ENCODE assay signal across 1 fruit fly cellular context in genomic region chr3R:9869954-9870353, dm6.
TF ChIP-seq lines count a peak whose summit lies in the region.

No protein-coding gene starts in this region.

TF ChIP-seq in whole organism, embryonic, 481 proteins besides CTCF, POLR2A, EP300 and RAD21 (continued from another document and continues in another):
- TF ChIP-seq Nf-YA (GFP tag; IDR thresholded peaks at IDR 0.05; lab: Robert Waterston, UW) (0 out of 2 replicates have a peak, but pooled peaks have one; percentile 32), Drgx (GFP tag; IDR thresholded peaks at IDR 0.05; lab: Robert Waterston, UW) (no peak), MTF-1 (GFP tag; optimal IDR thresholded peaks at IDR 0.05; lab: Kevin White, UChicago; ENCODE audit: borderline replicate concordance) (peak; percentile 82), tna (GFP tag; IDR thresholded peaks at IDR 0.05; lab: Robert Waterston, UW; ENCODE audit: partially characterized antibody) (no peak), CG11695 (GFP tag; IDR thresholded peaks at IDR 0.05; lab: Robert Waterston, UW) (no peak; the same call in 2 of the 3 replicates), corto (GFP tag; optimal IDR thresholded peaks at IDR 0.05; lab: Kevin White, UChicago) (no peak), Doc2 (GFP tag; IDR thresholded peaks at IDR 0.05; lab: Robert Waterston, UW) (no peak), grn (GFP tag; optimal IDR thresholded peaks at IDR 0.05; lab: Kevin White, UChicago) (peak; percentile 60), CG6854 (GFP tag; optimal IDR thresholded peaks at IDR 0.05; lab: Kevin White, UChicago) (no peak), tap (tag; optimal IDR thresholded peaks at IDR 0.05; lab: Kevin White, UChicago) (no peak), zen2 (GFP tag; IDR thresholded peaks at IDR 0.05; lab: Robert Waterston, UW; ENCODE audit: partially characterized antibody) (no peak), CG12659 (GFP tag; optimal IDR thresholded peaks at IDR 0.05; lab: Kevin White, UChicago) (no peak), sug (tag; optimal IDR thresholded peaks at IDR 0.05; lab: Kevin White, UChicago) (no peak), Ssrp (tag; optimal IDR thresholded peaks at IDR 0.05; lab: Kevin White, UChicago) (no peak), H15 (GFP tag; IDR thresholded peaks at IDR 0.05; lab: Robert Waterston, UW) (no peak), dpn (GFP tag; optimal IDR thresholded peaks at IDR 0.05; lab: Kevin White, UChicago) (no peak), az2 (GFP tag; optimal IDR thresholded peaks at IDR 0.05; lab: Kevin White, UChicago) (no peak), Dad (GFP tag; optimal IDR thresholded peaks at IDR 0.05; lab: Kevin White, UChicago) (peak; percentile 43), usp (GFP tag; optimal IDR thresholded peaks at IDR 0.05; lab: Kevin White, UChicago) (no peak), mld (GFP tag; IDR thresholded peaks at IDR 0.05; lab: Robert Waterston, UW; ENCODE audit: partially characterized antibody) (no peak), Xrp1 (GFP tag; IDR thresholded peaks at IDR 0.05; lab: Robert Waterston, UW) (peak; percentile 81), hbn (GFP tag; IDR thresholded peaks at IDR 0.05; lab: Robert Waterston, UW; ENCODE audit: partially characterized antibody) (no peak), zfh1 (GFP tag; IDR thresholded peaks at IDR 0.05; lab: Robert Waterston, UW) (peak; percentile 54; the same call in 2 of the 3 replicates), Sin3A (optimal IDR thresholded peaks at IDR 0.05; lab: Kevin White, UChicago) (no peak), Optix (GFP tag; IDR thresholded peaks at IDR 0.05; lab: Robert Waterston, UW) (no peak), CG9932 (GFP tag; IDR thresholded peaks at IDR 0.05; lab: Robert Waterston, UW) (no peak), oc (tag; optimal IDR thresholded peaks at IDR 0.05; lab: Kevin White, UChicago) (peak; percentile 43), CG7357 (GFP tag; IDR thresholded peaks at IDR 0.05; lab: Robert Waterston, UW) (no peak), Dbx (GFP tag; IDR thresholded peaks at IDR 0.05; lab: Robert Waterston, UW) (no peak), CG1832 (GFP tag; optimal IDR thresholded peaks at IDR 0.05; lab: Kevin White, UChicago) (no peak), CG17186 (GFP tag; optimal IDR thresholded peaks at IDR 0.05; lab: Kevin White, UChicago) (peak; percentile 44), CG34376 (GFP tag; optimal IDR thresholded peaks at IDR 0.05; lab: Kevin White, UChicago) (no peak), E2f1 (GFP tag; IDR thresholded peaks at IDR 0.05; lab: Robert Waterston, UW) (peak; percentile 32; the same call in 1 of the 2 replicates), mirr (GFP tag; optimal IDR thresholded peaks at IDR 0.05; lab: Kevin White, UChicago) (no peak), CG4617 (GFP tag; optimal IDR thresholded peaks at IDR 0.05; lab: Kevin White, UChicago; ENCODE audit: borderline replicate concordance) (no peak), ase (GFP tag; IDR thresholded peaks at IDR 0.05; lab: Robert Waterston, UW) (no peak; the same call in 2 of the 3 replicates), al (GFP tag; IDR thresholded peaks at IDR 0.05; lab: Robert Waterston, UW) (no peak), CG8290 (GFP tag; optimal IDR thresholded peaks at IDR 0.05; lab: Kevin White, UChicago) (peak; percentile 48), CG8290 (tag; optimal IDR thresholded peaks at IDR 0.05; lab: Kevin White, UChicago) (peak; percentile 26 to 49), Hsf (GFP tag; optimal IDR thresholded peaks at IDR 0.05; lab: Kevin White, UChicago) (no peak), NK7.1 (GFP tag; optimal IDR thresholded peaks at IDR 0.05; lab: Kevin White, UChicago) (peak; percentile 34), CG9609 (GFP tag; optimal IDR thresholded peaks at IDR 0.05; lab: Kevin White, UChicago) (no peak), CG4404 (GFP tag; IDR thresholded peaks at IDR 0.05; lab: Robert Waterston, UW) (no peak), GATAe (GFP tag; conservative IDR thresholded peaks at IDR 0.05; lab: Robert Waterston, UW) (no peak), Abd-B (GFP tag; optimal IDR thresholded peaks at IDR 0.05; lab: Kevin White, UChicago) (no peak), prd (optimal IDR thresholded peaks at IDR 0.05; lab: Kevin White, UChicago) (no peak), prd (GFP tag; IDR thresholded peaks at IDR 0.05; lab: Robert Waterston, UW) (no peak), TFAM (GFP tag; optimal IDR thresholded peaks at IDR 0.05; lab: Kevin White, UChicago) (peak; percentile 51), gem (tag; optimal IDR thresholded peaks at IDR 0.05; lab: Kevin White, UChicago) (peak; percentile 26), shn (GFP tag; optimal IDR thresholded peaks at IDR 0.05; lab: Kevin White, UChicago) (peak; percentile 3), Dll (GFP tag; IDR thresholded peaks at IDR 0.05; lab: Robert Waterston, UW; ENCODE audit: partially characterized antibody) (no peak), disco-r (GFP tag; optimal IDR thresholded peaks at IDR 0.05; lab: Kevin White, UChicago) (no peak), CG7839 (tag; optimal IDR thresholded peaks at IDR 0.05; lab: Kevin White, UChicago) (no peak), CG11696 (GFP tag; IDR thresholded peaks at IDR 0.05; lab: Robert Waterston, UW) (no peak), NfI (GFP tag; optimal IDR thresholded peaks at IDR 0.05; lab: Kevin White, UChicago) (no peak), CG11456 (GFP tag; IDR thresholded peaks at IDR 0.05; lab: Robert Waterston, UW) (no peak), CG10431 (GFP tag; optimal IDR thresholded peaks at IDR 0.05; lab: Kevin White, UChicago) (peak; percentile 42), fd64A (GFP tag; optimal IDR thresholded peaks at IDR 0.05; lab: Kevin White, UChicago) (peak; percentile 94), nerfin-1 (tag; optimal IDR thresholded peaks at IDR 0.05; lab: Kevin White, UChicago) (peak; percentile 52), CkIIα-i1 (GFP tag; IDR thresholded peaks at IDR 0.05; lab: Robert Waterston, UW) (no peak), eve (GFP tag; optimal IDR thresholded peaks at IDR 0.05; lab: Kevin White, UChicago) (no peak), Nf-YC (tag; optimal IDR thresholded peaks at IDR 0.05; lab: Kevin White, UChicago) (no peak), Dip2 (GFP tag; IDR thresholded peaks at IDR 0.05; lab: Robert Waterston, UW) (no peak), Hr51 (GFP tag; optimal IDR thresholded peaks at IDR 0.05; lab: Kevin White, UChicago) (peak in 1 of 2 experiments; percentile 49), CG5180 (GFP tag; optimal IDR thresholded peaks at IDR 0.05; lab: Kevin White, UChicago) (peak; percentile 38), Bteb2 (GFP tag; optimal IDR thresholded peaks at IDR 0.05; lab: Kevin White, UChicago) (no peak), br (optimal IDR thresholded peaks at IDR 0.05; lab: Kevin White, UChicago) (no peak), CG3838 (GFP tag; optimal IDR thresholded peaks at IDR 0.05; lab: Kevin White, UChicago) (peak; percentile 11), Atf-2 (GFP tag; optimal IDR thresholded peaks at IDR 0.05; lab: Kevin White, UChicago) (peak; percentile 5), CG1602 (GFP tag; optimal IDR thresholded peaks at IDR 0.05; lab: Kevin White, UChicago) (peak; percentile 20), Lim3 (GFP tag; IDR thresholded peaks at IDR 0.05; lab: Robert Waterston, UW) (no peak), Jarid2 (GFP tag; optimal IDR thresholded peaks at IDR 0.05; lab: Kevin White, UChicago) (no peak), CG18619 (GFP tag; optimal IDR thresholded peaks at IDR 0.05; lab: Kevin White, UChicago) (peak; percentile 12), Gug (GFP tag; IDR thresholded peaks at IDR 0.05; lab: Robert Waterston, UW) (no peak; the same call in 3 of the 4 replicates), CG12769 (tag; optimal IDR thresholded peaks at IDR 0.05; lab: Kevin White, UChicago) (peak; percentile 11), HHEX (GFP tag; optimal IDR thresholded peaks at IDR 0.05; lab: Kevin White, UChicago) (peak; percentile 38), CG17829 (tag; optimal IDR thresholded peaks at IDR 0.05; lab: Kevin White, UChicago) (no peak), CG3995 (GFP tag; optimal IDR thresholded peaks at IDR 0.05; lab: Kevin White, UChicago) (no peak), Neu2 (GFP tag; optimal IDR thresholded peaks at IDR 0.05; lab: Kevin White, UChicago; ENCODE audit: borderline replicate concordance) (no peak), YL-1 (GFP tag; optimal IDR thresholded peaks at IDR 0.05; lab: Kevin White, UChicago) (peak; percentile 55), pita (GFP tag; optimal IDR thresholded peaks at IDR 0.05; lab: Kevin White, UChicago) (no peak), gcm (GFP tag; optimal IDR thresholded peaks at IDR 0.05; lab: Kevin White, UChicago) (peak; percentile 53), danr (GFP tag; IDR thresholded peaks at IDR 0.05; lab: Robert Waterston, UW) (no peak), Bdp1 (GFP tag; optimal IDR thresholded peaks at IDR 0.05; lab: Kevin White, UChicago) (peak; percentile 55), CG7556 (GFP tag; optimal IDR thresholded peaks at IDR 0.05; lab: Kevin White, UChicago) (peak; percentile 44), D19A (tag; optimal IDR thresholded peaks at IDR 0.05; lab: Kevin White, UChicago) (peak; percentile 3), CG12744 (GFP tag; optimal IDR thresholded peaks at IDR 0.05; lab: Kevin White, UChicago) (no peak), dmrt11E (tag; optimal IDR thresholded peaks at IDR 0.05; lab: Kevin White, UChicago) (peak; percentile 80), CG17568 (GFP tag; optimal IDR thresholded peaks at IDR 0.05; lab: Kevin White, UChicago) (peak; percentile 68), Chrac-16 (GFP tag; optimal IDR thresholded peaks at IDR 0.05; lab: Kevin White, UChicago) (no peak), CG2889 (GFP tag; IDR thresholded peaks at IDR 0.05; lab: Robert Waterston, UW) (no peak), CG1024 (GFP tag; IDR thresholded peaks at IDR 0.05; lab: Robert Waterston, UW) (no peak), Med (GFP tag; lab: Kevin White, UChicago) (peak; percentile 92), chm (GFP tag; IDR thresholded peaks at IDR 0.05; lab: Robert Waterston, UW) (peak; percentile 72; the same call in 1 of the 2 replicates), CG5245 (GFP tag; optimal IDR thresholded peaks at IDR 0.05; lab: Kevin White, UChicago) (no peak), stwl (tag; optimal IDR thresholded peaks at IDR 0.05; lab: Kevin White, UChicago) (peak; percentile 31), ham (GFP tag; IDR thresholded peaks at IDR 0.05; lab: Robert Waterston, UW) (no peak), CG13775 (GFP tag; optimal IDR thresholded peaks at IDR 0.05; lab: Kevin White, UChicago) (no peak), Lpt (GFP tag; optimal IDR thresholded peaks at IDR 0.05; lab: Kevin White, UChicago) (no peak), ato (GFP tag; IDR thresholded peaks at IDR 0.05; lab: Robert Waterston, UW; ENCODE audit: partially characterized antibody) (no peak), CG15479 (GFP tag; optimal IDR thresholded peaks at IDR 0.05; lab: Kevin White, UChicago) (peak; percentile 65), CG14860 (GFP tag; IDR thresholded peaks at IDR 0.05; lab: Robert Waterston, UW; ENCODE audit: partially characterized antibody) (no peak), CG13894 (tag; optimal IDR thresholded peaks at IDR 0.05; lab: Kevin White, UChicago) (no peak), zfh2 (GFP tag; optimal IDR thresholded peaks at IDR 0.05; lab: Kevin White, UChicago) (no peak), HLH54F (GFP tag; optimal IDR thresholded peaks at IDR 0.05; lab: Kevin White, UChicago) (no peak), crp (GFP tag; optimal IDR thresholded peaks at IDR 0.05; lab: Kevin White, UChicago) (no peak), dysf (GFP tag; IDR thresholded peaks at IDR 0.05; lab: Robert Waterston, UW) (peak; percentile 5; the same call in 1 of the 3 replicates), CG3065 (GFP tag; optimal IDR thresholded peaks at IDR 0.05; lab: Kevin White, UChicago) (peak; percentile 10), Oli (tag; optimal IDR thresholded peaks at IDR 0.05; lab: Kevin White, UChicago) (no peak), CG6765 (GFP tag; optimal IDR thresholded peaks at IDR 0.05; lab: Kevin White, UChicago) (no peak), CG1603 (tag; optimal IDR thresholded peaks at IDR 0.05; lab: Kevin White, UChicago) (peak; percentile 91), ERR (GFP tag; optimal IDR thresholded peaks at IDR 0.05; lab: Kevin White, UChicago) (peak; percentile 15), CG17359 (tag; optimal IDR thresholded peaks at IDR 0.05; lab: Kevin White, UChicago) (peak; percentile 70), Hmr (GFP tag; optimal IDR thresholded peaks at IDR 0.05; lab: Kevin White, UChicago) (peak; percentile 16), stc (GFP tag; IDR thresholded peaks at IDR 0.05; lab: Robert Waterston, UW) (peak; percentile 52; the same call in 1 of the 2 replicates), so (GFP tag; IDR thresholded peaks at IDR 0.05; lab: Robert Waterston, UW) (0 out of 3 replicates have a peak, but pooled peaks have one; percentile 21), CG16779 (GFP tag; IDR thresholded peaks at IDR 0.05; lab: Robert Waterston, UW) (no peak), lov (optimal IDR thresholded peaks at IDR 0.05; lab: Kevin White, UChicago) (no peak), lov (GFP tag; IDR thresholded peaks at IDR 0.05; lab: Robert Waterston, UW) (no peak), CG11398 (GFP tag; optimal IDR thresholded peaks at IDR 0.05; lab: Kevin White, UChicago) (peak; percentile 78), CG9727 (GFP tag; optimal IDR thresholded peaks at IDR 0.05; lab: Kevin White, UChicago) (peak; percentile 88), CG17361 (GFP tag; IDR thresholded peaks at IDR 0.05; lab: Robert Waterston, UW) (peak; percentile 42; the same call in 2 of the 3 replicates), Deaf1 (tag; optimal IDR thresholded peaks at IDR 0.05; lab: Kevin White, UChicago) (no peak), Eip74EF (GFP tag; optimal IDR thresholded peaks at IDR 0.05; lab: Kevin White, UChicago) (peak in 1 of 2 experiments; percentile 34), CG42726 (GFP tag; IDR thresholded peaks at IDR 0.05; lab: Robert Waterston, UW; ENCODE audit: partially characterized antibody) (no peak), Hr3 (GFP tag; optimal IDR thresholded peaks at IDR 0.05; lab: Kevin White, UChicago) (no peak), CG6272 (GFP tag; IDR thresholded peaks at IDR 0.05; lab: Robert Waterston, UW) (no peak), ap (GFP tag; IDR thresholded peaks at IDR 0.05; lab: Robert Waterston, UW) (no peak), CG8359 (GFP tag; optimal IDR thresholded peaks at IDR 0.05; lab: Kevin White, UChicago; ENCODE audit: borderline replicate concordance) (peak; percentile 62), pan (optimal IDR thresholded peaks at IDR 0.05; lab: Kevin White, UChicago) (no peak), pan (GFP tag; optimal IDR thresholded peaks at IDR 0.05 in 1 of 2, IDR thresholded peaks at IDR 0.05 in 1 of 2) (no peak), CG18599 (GFP tag; optimal IDR thresholded peaks at IDR 0.05; lab: Kevin White, UChicago) (peak; percentile 9), CG12942 (GFP tag; optimal IDR thresholded peaks at IDR 0.05; lab: Kevin White, UChicago) (peak; percentile 28), Mrtf (GFP tag; IDR thresholded peaks at IDR 0.05; lab: Robert Waterston, UW) (no peak)
